Fruit fly (Drosophila melanogaster): ENCODE data around the gene CG10013.

dm6 chr3R:12315455-12315854 is 7.9 kb upstream of the CG10013 start:
- TF ChIP-seq CG1620 (GFP tag; optimal IDR thresholded peaks at IDR 0.05) (no peak), tj (GFP tag; optimal IDR thresholded peaks at IDR 0.05) (no peak)
